Worm (Caenorhabditis elegans) whole organism, L1 larva: ENCODE measurements around the gene lite-1.

Experiments
- C04F5.9 ChIP-seq: sonication (generic microtip); optimal IDR thresholded peaks from 2 replicates; lab custom pipeline; 2016; ENCODE audit warnings: missing genetic modification characterization, missing compliant biosample characterization
- F16B12.6 ChIP-seq: fragments of 150-350 bp; optimal IDR thresholded peaks from 2 replicates; lab custom pipeline; 2014; ENCODE audit warnings: missing biosample characterization, missing genetic modification characterization
- aha-1 ChIP-seq: fragments of 150-350 bp; optimal IDR thresholded peaks from 2 replicates; lab custom pipeline; 2014; ENCODE audit warnings: missing biosample characterization, missing genetic modification characterization
- ama-1 ChIP-seq: fragments of 150-350 bp; optimal IDR thresholded peaks from 2 replicates; lab custom pipeline; 2014
- blmp-1 ChIP-seq: fragments of 150-350 bp; optimal IDR thresholded peaks from 2 replicates; lab custom pipeline; 2014; ENCODE audit warnings: missing biosample characterization, missing genetic modification characterization
- ceh-8 ChIP-seq: fragments of 200-800 bp; sonication (Bioruptor generic); optimal IDR thresholded peaks from 2 replicates; lab custom pipeline; 2018; ENCODE audit warnings: mild to moderate bottlenecking, missing genetic modification characterization, moderate library complexity, missing compliant biosample characterization
- ceh-82 ChIP-seq, 3 experiments: fragments of 150-350 bp in 1 of 3; sonication (generic microtip) in 2 of 3; optimal IDR thresholded peaks; 2 replicates each; lab custom pipeline; 2014 to 2017; ENCODE audit warnings: missing biosample characterization in 3 of 3, missing genetic modification characterization in 3 of 3
- ceh-90 ChIP-seq: sonication (generic microtip); optimal IDR thresholded peaks from 2 replicates; lab custom pipeline; 2016; ENCODE audit warnings: missing genetic modification characterization, missing compliant biosample characterization
- ces-1 ChIP-seq: fragments of 150-350 bp; optimal IDR thresholded peaks from 2 replicates; lab custom pipeline; 2014; ENCODE audit warnings: missing biosample characterization, missing genetic modification reagents, missing genetic modification characterization
- dpl-1 ChIP-seq, 3 experiments: fragments of 150-350 bp in 2 of 3; sonication (generic microtip) in 1 of 3; optimal IDR thresholded peaks; 2 replicates each; lab custom pipeline; 2014 to 2017; ENCODE audit warnings: missing biosample characterization in 3 of 3, missing genetic modification characterization in 3 of 3, missing genetic modification reagents in 3 of 3
- dsc-1 ChIP-seq: sonication (generic microtip); optimal IDR thresholded peaks from 2 replicates; lab custom pipeline; 2016; ENCODE audit warnings: mild to moderate bottlenecking, missing genetic modification characterization, missing compliant biosample characterization
- efl-1 ChIP-seq, 4 experiments: fragments of 150-350 bp; optimal IDR thresholded peaks in 3 of 4; peaks in 1 of 4; 1 replicate in 1 of 4; 2 replicates in 3 of 4; lab custom pipeline; 2014; ENCODE audit warnings: missing biosample characterization in 2 of 4, missing genetic modification characterization in 2 of 4, missing genetic modification reagents in 2 of 4
- egl-13 ChIP-seq: sonication (generic microtip); optimal IDR thresholded peaks from 2 replicates; lab custom pipeline; 2016; ENCODE audit warnings: missing genotype, missing genetic modification reagents, missing genetic modification characterization, missing compliant biosample characterization
- egl-27 ChIP-seq, 2 experiments: fragments of 150-350 bp in 1 of 2; sonication (generic microtip); optimal IDR thresholded peaks; 3 replicates each; lab custom pipeline; 2017 to 2018; ENCODE audit warnings: missing biosample characterization in 2 of 2, missing genetic modification characterization in 2 of 2, missing genetic modification reagents in 2 of 2
- fkh-10 ChIP-seq: sonication (generic microtip); optimal IDR thresholded peaks from 2 replicates; lab custom pipeline; 2017; ENCODE audit warnings: missing biosample characterization, missing genetic modification reagents, missing genetic modification characterization
- fkh-8 ChIP-seq: sonication (generic microtip); optimal IDR thresholded peaks from 2 replicates; lab custom pipeline; 2016; ENCODE audit warnings: mild to moderate bottlenecking, missing genetic modification characterization, missing compliant biosample characterization
- fos-1 ChIP-seq: fragments of 150-350 bp; optimal IDR thresholded peaks from 2 replicates; lab custom pipeline; 2014; ENCODE audit warnings: missing biosample characterization, missing genetic modification characterization
- grh-1 ChIP-seq: fragments of 200-800 bp; sonication (Bioruptor generic); IDR thresholded peaks from 2 replicates; pipeline ENCODE4 v1.3.6; 2022; ENCODE audit warnings: missing genetic modification reagents, missing genetic modification characterization, missing compliant biosample characterization
- hlh-17 ChIP-seq: fragments of 200-800 bp; sonication (Bioruptor generic); optimal IDR thresholded peaks from 2 replicates; lab custom pipeline; 2018; ENCODE audit warnings: missing genetic modification characterization, mild to moderate bottlenecking, missing compliant biosample characterization, moderate library complexity, borderline replicate concordance
- hlh-4 ChIP-seq: sonication (generic microtip); optimal IDR thresholded peaks from 2 replicates; lab custom pipeline; 2016; ENCODE audit warnings: mild to moderate bottlenecking, missing genetic modification characterization, missing compliant biosample characterization
- hpl-2 ChIP-seq: fragments of 150-350 bp; optimal IDR thresholded peaks from 2 replicates; lab custom pipeline; 2014; ENCODE audit warnings: missing biosample characterization, missing genetic modification reagents, missing genetic modification characterization
- irx-1 ChIP-seq: sonication (generic microtip); optimal IDR thresholded peaks from 2 replicates; lab custom pipeline; 2016; ENCODE audit warnings: missing genetic modification characterization, missing compliant biosample characterization
- isw-1 ChIP-seq: fragments of 200-800 bp; sonication (Bioruptor generic); IDR thresholded peaks from 2 replicates; pipeline ENCODE4 v1.3.6; 2022; ENCODE audit warnings: missing genetic modification characterization, missing compliant biosample characterization
- lin-13 ChIP-seq: fragments of 150-350 bp; optimal IDR thresholded peaks from 2 replicates; lab custom pipeline; 2014; ENCODE audit warnings: missing biosample characterization, missing genetic modification reagents, missing genetic modification characterization
- lin-35 ChIP-seq, 2 experiments: fragments of 150-350 bp; optimal IDR thresholded peaks; 2 replicates each; lab custom pipeline; 2014; ENCODE audit warnings: missing biosample characterization in 2 of 2, missing genetic modification characterization in 2 of 2, missing genetic modification reagents in 2 of 2
- lsy-2 ChIP-seq, 2 experiments: fragments of 150-350 bp; optimal IDR thresholded peaks; 2 replicates each; lab custom pipeline; 2014; ENCODE audit warnings: missing biosample characterization in 2 of 2, missing genetic modification characterization in 2 of 2
- mab-9 ChIP-seq: fragments of 200-800 bp; sonication (Bioruptor generic); IDR thresholded peaks from 2 replicates; pipeline ENCODE4 v1.3.6; 2022; ENCODE audit warnings: missing genetic modification reagents, missing genetic modification characterization, missing compliant biosample characterization
- mdl-1 ChIP-seq, 2 experiments: fragments of 150-350 bp; optimal IDR thresholded peaks; 2 replicates each; lab custom pipeline; 2014 to 2017; ENCODE audit warnings: missing biosample characterization in 2 of 2, missing genetic modification characterization in 2 of 2, inconsistent platforms in 1 of 2
- mep-1 ChIP-seq: fragments of 150-350 bp; optimal IDR thresholded peaks from 2 replicates; lab custom pipeline; 2014; ENCODE audit warnings: missing biosample characterization, missing genetic modification characterization
- nhr-19 ChIP-seq: fragments of 200-800 bp; sonication (Bioruptor generic); conservative IDR thresholded peaks from 2 replicates; pipeline ENCODE4 v1.3.6; 2022; ENCODE audit warnings: missing genetic modification characterization, missing compliant biosample characterization
- nhr-20 ChIP-seq: sonication (generic microtip); optimal IDR thresholded peaks from 2 replicates; lab custom pipeline; 2016; ENCODE audit warnings: mild to moderate bottlenecking, missing genetic modification characterization, missing compliant biosample characterization
- nhr-237 ChIP-seq: fragments of 150-350 bp; optimal IDR thresholded peaks from 2 replicates; lab custom pipeline; 2014; ENCODE audit warnings: missing biosample characterization, missing genetic modification characterization
- nhr-28 ChIP-seq: fragments of 150-350 bp; optimal IDR thresholded peaks from 2 replicates; lab custom pipeline; 2014; ENCODE audit warnings: missing biosample characterization, missing genetic modification characterization
- nhr-47 ChIP-seq: sonication (generic microtip); optimal IDR thresholded peaks from 2 replicates; lab custom pipeline; 2016; ENCODE audit warnings: mild to moderate bottlenecking, missing genetic modification characterization, moderate library complexity, missing compliant biosample characterization
- nhr-76 ChIP-seq: sonication (generic microtip); optimal IDR thresholded peaks from 2 replicates; lab custom pipeline; 2017; ENCODE audit warnings: missing biosample characterization, missing genetic modification characterization
- nhr-84 ChIP-seq: sonication (generic microtip); optimal IDR thresholded peaks from 2 replicates; lab custom pipeline; 2017; ENCODE audit warnings: missing biosample characterization, missing genetic modification characterization
- nhr-85 ChIP-seq: sonication (generic microtip); peaks from one replicate; lab custom pipeline; 2016; ENCODE audit warnings: missing genetic modification characterization, inconsistent platforms, missing compliant biosample characterization
- pag-3 ChIP-seq: sonication (generic microtip); optimal IDR thresholded peaks from 2 replicates; lab custom pipeline; 2017; ENCODE audit warnings: missing genetic modification characterization, mild to moderate bottlenecking, missing compliant biosample characterization, antibody characterized with exemption, borderline replicate concordance; ENCODE audit not compliant: insufficient read depth
- rnt-1 ChIP-seq: sonication (generic microtip); optimal IDR thresholded peaks from 2 replicates; lab custom pipeline; 2016; ENCODE audit warnings: mild to moderate bottlenecking, missing genetic modification characterization, moderate library complexity, missing compliant biosample characterization
- tbx-2 ChIP-seq: sonication (generic microtip); optimal IDR thresholded peaks from 2 replicates; lab custom pipeline; 2016; ENCODE audit warnings: missing genetic modification characterization, missing compliant biosample characterization
- unc-130 ChIP-seq: fragments of 150-350 bp; optimal IDR thresholded peaks from 2 replicates; lab custom pipeline; 2017; ENCODE audit warnings: missing biosample characterization, missing genetic modification characterization, inconsistent platforms
- xbp-1 ChIP-seq: sonication (generic microtip); optimal IDR thresholded peaks from 2 replicates; lab custom pipeline; 2016; ENCODE audit warnings: missing genetic modification characterization, missing compliant biosample characterization
- zag-1 ChIP-seq: fragments of 150-350 bp; optimal IDR thresholded peaks from 2 replicates; lab custom pipeline; 2014; ENCODE audit warnings: missing biosample characterization, missing genetic modification characterization
- ztf-11 ChIP-seq, 2 experiments: sonication (generic microtip); optimal IDR thresholded peaks; 2 replicates each; lab custom pipeline; 2016 to 2017; ENCODE audit warnings: missing genetic modification characterization in 2 of 2, missing biosample characterization in 1 of 2, missing compliant biosample characterization in 1 of 2

The lite-1 gene

DNA sequence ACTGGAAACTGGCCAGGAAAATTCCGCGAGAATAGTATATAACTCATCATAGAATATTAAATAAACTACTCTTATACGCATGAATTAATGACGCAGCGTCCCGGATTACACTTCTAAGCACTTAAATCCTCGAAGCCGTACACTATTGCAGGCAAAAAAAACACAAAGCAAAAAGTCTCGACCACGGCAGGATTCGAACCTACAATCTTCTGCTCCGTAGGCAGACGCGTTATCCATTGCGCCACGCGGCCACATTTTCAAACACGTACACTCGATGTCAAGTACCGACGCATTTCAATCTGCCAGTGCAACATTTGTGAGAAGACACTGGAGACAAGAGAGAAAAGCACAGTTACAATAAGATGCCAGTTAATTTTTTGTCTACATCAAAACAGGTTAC, 10.7 kb downstream of the lite-1 start (continued):
- TF ChIP-seq ceh-82 (tag; optimal IDR thresholded peaks at IDR 0.05; lab: Kevin White, UChicago): peak; percentile 24 to 55 (median 31)
- no peak for TF ChIP-seq dpl-1 (GFP tag; optimal IDR thresholded peaks at IDR 0.05; lab: Kevin White, UChicago)
- peak; percentile 56 for TF ChIP-seq mep-1 (tag; lab: Kevin White, UChicago)
- TF ChIP-seq ceh-8 (GFP tag; lab: Kevin White, UChicago): no peak
- TF ChIP-seq nhr-76 (tag; lab: Kevin White, UChicago): no peak
- TF ChIP-seq irx-1 (tag; lab: Kevin White, UChicago): peak; percentile 52
- no peak for TF ChIP-seq C04F5.9
- peak; percentile 75 for TF ChIP-seq nhr-47 (tag; lab: Kevin White, UChicago)
- no peak for TF ChIP-seq unc-130
- no peak for TF ChIP-seq grh-1 (GFP tag; lab: Robert Waterston, UW)
- peak in 1 of 2 experiments; percentile 14 for TF ChIP-seq efl-1 (optimal IDR thresholded peaks at IDR 0.05; lab: Kevin White, UChicago)
- TF ChIP-seq efl-1 (GFP tag; optimal IDR thresholded peaks at IDR 0.05 in 1 of 2; lab: Kevin White, UChicago): peak in 1 of 2 experiments; percentile 91
- no peak for TF ChIP-seq nhr-237 (tag; lab: Kevin White, UChicago)
- peak; percentile 72 for TF ChIP-seq dsc-1 (tag; lab: Kevin White, UChicago)
- TF ChIP-seq hpl-2 (GFP tag; lab: Kevin White, UChicago): no peak
- TF ChIP-seq nhr-84: no peak
- no peak for TF ChIP-seq hlh-4 (tag; lab: Kevin White, UChicago)
- no peak for TF ChIP-seq zag-1 (tag; lab: Kevin White, UChicago)
- TF ChIP-seq fos-1 (tag; lab: Kevin White, UChicago): peak; percentile 27
- no peak for TF ChIP-seq ama-1 (lab: Kevin White, UChicago)
- no peak for TF ChIP-seq ceh-90
- no peak for TF ChIP-seq aha-1 (tag; lab: Kevin White, UChicago)
- TF ChIP-seq nhr-28 (tag; lab: Kevin White, UChicago): no peak
- no peak for TF ChIP-seq blmp-1 (tag; lab: Kevin White, UChicago)
- no peak for TF ChIP-seq isw-1
- peak; percentile 46 for TF ChIP-seq fkh-8 (tag; lab: Kevin White, UChicago)
- no peak for TF ChIP-seq fkh-10 (GFP tag; lab: Kevin White, UChicago)
- TF ChIP-seq xbp-1 (tag; lab: Kevin White, UChicago): peak; percentile 64
- TF ChIP-seq egl-27 (tag; optimal IDR thresholded peaks at IDR 0.05; lab: Kevin White, UChicago): no peak
- TF ChIP-seq rnt-1: peak; percentile 77
- peak; percentile 9 to 68 for TF ChIP-seq lin-35 (GFP tag; optimal IDR thresholded peaks at IDR 0.05; lab: Kevin White, UChicago)
- no peak for TF ChIP-seq hlh-17 (GFP tag; lab: Kevin White, UChicago)
- TF ChIP-seq egl-13 (tag; lab: Kevin White, UChicago): no peak
- TF ChIP-seq F16B12.6 (tag; lab: Kevin White, UChicago): no peak
- TF ChIP-seq mab-9 (GFP tag; lab: Robert Waterston, UW): no peak
- peak in 1 of 2 experiments; percentile 48 for TF ChIP-seq lsy-2 (tag; optimal IDR thresholded peaks at IDR 0.05; lab: Kevin White, UChicago)
- TF ChIP-seq nhr-19 (GFP tag; lab: Robert Waterston, UW): peak; percentile 72
- TF ChIP-seq nhr-20 (tag; lab: Kevin White, UChicago): peak; percentile 65
- TF ChIP-seq ces-1: no peak
- no peak for TF ChIP-seq pag-3 (tag; lab: Kevin White, UChicago)
- TF ChIP-seq ztf-11 (tag; optimal IDR thresholded peaks at IDR 0.05; lab: Kevin White, UChicago): no peak
- no peak for TF ChIP-seq lin-13 (GFP tag; lab: Kevin White, UChicago)
- TF ChIP-seq nhr-85 (tag; lab: Kevin White, UChicago): peak; percentile 74
- TF ChIP-seq tbx-2 (tag; lab: Kevin White, UChicago): peak; percentile 55
- peak in 1 of 2 experiments; percentile 52 for TF ChIP-seq mdl-1 (tag; optimal IDR thresholded peaks at IDR 0.05; lab: Kevin White, UChicago)
